Fruit fly (Drosophila melanogaster) whole organism, adult: ENCODE data around the gene CG33768.

Source experiments
- CG11617 ChIP-seq: fragments of 200-800 bp; sonication (Bioruptor generic); optimal IDR thresholded peaks from 2 replicates; lab custom pipeline; 2017; ENCODE audit warnings: mild to moderate bottlenecking, missing biosample characterization, missing genetic modification reagents, missing genetic modification characterization
- CG12768 ChIP-seq: fragments of 200-800 bp; sonication (Bioruptor generic); optimal IDR thresholded peaks from 2 replicates; lab custom pipeline; 2017; ENCODE audit warnings: missing biosample characterization, missing genetic modification characterization, mild to moderate bottlenecking, moderate library complexity, missing genetic modification reagents
- CG14711 ChIP-seq: fragments of 200-800 bp; sonication (Bioruptor generic); optimal IDR thresholded peaks from 2 replicates; lab custom pipeline; 2018; ENCODE audit warnings: missing biosample characterization, mild to moderate bottlenecking, missing genetic modification characterization, moderate library complexity
- CG1620 ChIP-seq: fragments of 200-800 bp; sonication (Bioruptor generic); optimal IDR thresholded peaks from 2 replicates; lab custom pipeline; 2016; ENCODE audit warnings: missing biosample characterization, missing genetic modification characterization
- CG33017 ChIP-seq: fragments of 200-800 bp; sonication (Bioruptor generic); optimal IDR thresholded peaks from 2 replicates; lab custom pipeline; 2018; ENCODE audit warnings: missing biosample characterization, mild to moderate bottlenecking, missing genetic modification characterization, moderate library complexity
- CG5204 ChIP-seq: fragments of 200-800 bp; sonication (Bioruptor generic); optimal IDR thresholded peaks from 2 replicates; lab custom pipeline; 2016; ENCODE audit warnings: missing biosample characterization, missing genetic modification characterization
- CG7045 ChIP-seq: fragments of 200-800 bp; sonication (Bioruptor generic); optimal IDR thresholded peaks from 2 replicates; lab custom pipeline; 2017; ENCODE audit warnings: missing biosample characterization, mild to moderate bottlenecking, missing genetic modification characterization
- CG7101 ChIP-seq: fragments of 200-800 bp; sonication (Bioruptor generic); optimal IDR thresholded peaks from 2 replicates; lab custom pipeline; 2018; ENCODE audit warnings: missing biosample characterization, mild to moderate bottlenecking, missing genetic modification characterization, moderate library complexity
- Clk ChIP-seq: fragments of 200-800 bp; sonication (Bioruptor generic); optimal IDR thresholded peaks from 2 replicates; lab custom pipeline; 2017; ENCODE audit warnings: missing biosample characterization, missing genetic modification characterization
- Crg-1 ChIP-seq: fragments of 200-800 bp; sonication (Bioruptor generic); optimal IDR thresholded peaks from 2 replicates; lab custom pipeline; 2016; ENCODE audit warnings: missing biosample characterization, missing genetic modification characterization
- Hr96 ChIP-seq: fragments of 200-800 bp; sonication (Bioruptor generic); optimal IDR thresholded peaks from 2 replicates; lab custom pipeline; 2016; ENCODE audit warnings: missing biosample characterization, missing genetic modification characterization
- Mnt ChIP-seq: fragments of 200-800 bp; sonication (Bioruptor generic); optimal IDR thresholded peaks from 2 replicates; lab custom pipeline; 2016; ENCODE audit warnings: missing biosample characterization, mild to moderate bottlenecking, missing genetic modification characterization
- bab1 ChIP-seq: fragments of 200-800 bp; sonication (Bioruptor generic); optimal IDR thresholded peaks from 3 replicates; lab custom pipeline; 2019; ENCODE audit warnings: missing biosample characterization, mild to moderate bottlenecking, missing genetic modification characterization, moderate library complexity
- cic ChIP-seq: fragments of 200-800 bp; sonication (Bioruptor generic); optimal IDR thresholded peaks from 2 replicates; lab custom pipeline; 2017; ENCODE audit warnings: missing biosample characterization, mild to moderate bottlenecking, missing genetic modification characterization, moderate library complexity
- cnc ChIP-seq, 2 experiments: fragments of >200 bp; optimal IDR thresholded peaks; 2 replicates each; lab custom pipeline; 2017
- kay ChIP-seq: fragments of 200-800 bp; sonication (Bioruptor generic); peaks from one replicate; lab custom pipeline; 2016; ENCODE audit warnings: missing biosample characterization, missing genetic modification characterization, borderline replicate concordance
- ovo ChIP-seq: fragments of 200-800 bp; sonication (Bioruptor generic); optimal IDR thresholded peaks from 2 replicates; lab custom pipeline; 2016; ENCODE audit warnings: missing biosample characterization, missing genetic modification characterization
- pad ChIP-seq: fragments of 200-800 bp; sonication (Bioruptor generic); optimal IDR thresholded peaks from 3 replicates; lab custom pipeline; 2017; ENCODE audit warnings: missing biosample characterization, missing genetic modification characterization, mild to moderate bottlenecking, moderate library complexity, missing genetic modification reagents
- tj ChIP-seq: fragments of 200-800 bp; sonication (Bioruptor generic); optimal IDR thresholded peaks from 3 replicates; lab custom pipeline; 2017; ENCODE audit warnings: missing biosample characterization, mild to moderate bottlenecking, missing genetic modification characterization, moderate library complexity
- toe ChIP-seq: fragments of 200-800 bp; sonication (Bioruptor generic); optimal IDR thresholded peaks from 2 replicates; lab custom pipeline; 2016; ENCODE audit warnings: missing biosample characterization, missing genetic modification characterization

The CG33768 gene

dm6 chr3L:22646863-22647262 lies at the start of gene CG33768:
TSS of gene CG33768 (plus strand) at chr3L:22647163.
- TF ChIP-seq CG11617 (GFP tag; lab: Kevin White, UChicago) (no peak), kay (GFP tag; lab: Kevin White, UChicago) (no peak), CG14711 (tag; lab: Kevin White, UChicago) (no peak), Clk (no peak), tj (GFP tag; lab: Kevin White, UChicago) (no peak)

dm6 chr3L:22605637-22606419 lies 41.1 kb upstream of the CG33768 start, which contains the start of gene ND-B14.5AL:
TSS of gene ND-B14.5AL (plus strand) at chr3L:22606369.
- no peak for TF ChIP-seq ovo (GFP tag; lab: Kevin White, UChicago)

DNA sequence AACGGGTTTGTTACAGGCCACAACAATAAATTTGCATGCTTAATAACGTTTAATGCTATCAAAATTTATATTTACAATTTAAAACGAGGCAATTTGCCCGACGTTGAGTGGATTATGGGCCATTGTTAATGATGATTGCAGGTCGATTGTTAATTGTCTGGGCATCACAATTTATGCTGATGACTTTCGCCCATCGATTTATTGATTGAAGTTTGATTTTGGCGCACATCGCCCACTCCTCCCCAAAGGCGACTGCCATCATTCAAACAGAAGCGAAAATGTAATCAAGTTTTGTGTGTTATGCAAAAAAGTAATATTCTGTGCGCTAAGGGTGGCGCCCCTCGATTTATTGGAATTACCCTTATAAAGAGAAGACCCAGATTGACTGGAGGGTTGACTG lies 39.9 kb upstream of the CG33768 start:
- no peak for TF ChIP-seq CG12768
- no peak for TF ChIP-seq bab1 (GFP tag; lab: Kevin White, UChicago)
- TF ChIP-seq cic, result no peak
- TF ChIP-seq CG11617 (GFP tag; lab: Kevin White, UChicago), result no peak
- no peak for TF ChIP-seq cnc (optimal IDR thresholded peaks at IDR 0.05; lab: Kevin White, UChicago)
- no peak for TF ChIP-seq CG5204 (GFP tag; lab: Kevin White, UChicago)
- no peak for TF ChIP-seq Crg-1 (GFP tag; lab: Kevin White, UChicago)
- no peak for TF ChIP-seq CG7101 (tag; lab: Kevin White, UChicago)
- no peak for TF ChIP-seq Mnt (GFP tag; lab: Kevin White, UChicago)
- no peak for TF ChIP-seq ovo (GFP tag; lab: Kevin White, UChicago)

- no peak for TF ChIP-seq Clk
- TF ChIP-seq CG11617 (GFP tag; lab: Kevin White, UChicago), result no peak
- TF ChIP-seq CG12768, result no peak
- TF ChIP-seq ovo (GFP tag; lab: Kevin White, UChicago), result no peak
- no peak for TF ChIP-seq Crg-1 (GFP tag; lab: Kevin White, UChicago)
- TF ChIP-seq Hr96 (GFP tag; lab: Kevin White, UChicago), result no peak
- TF ChIP-seq tj (GFP tag; lab: Kevin White, UChicago), result no peak
- TF ChIP-seq kay (GFP tag; lab: Kevin White, UChicago), result no peak
- no peak for TF ChIP-seq CG7101 (tag; lab: Kevin White, UChicago)
- no peak for TF ChIP-seq cic
- no peak for TF ChIP-seq cnc (optimal IDR thresholded peaks at IDR 0.05; lab: Kevin White, UChicago)
- TF ChIP-seq Mnt (GFP tag; lab: Kevin White, UChicago), result no peak
- TF ChIP-seq bab1 (GFP tag; lab: Kevin White, UChicago), result no peak
- no peak for TF ChIP-seq pad (GFP tag; lab: Kevin White, UChicago)
- no peak for TF ChIP-seq CG1620
- TF ChIP-seq toe (GFP tag; lab: Kevin White, UChicago), result no peak
- TF ChIP-seq CG7045 (GFP tag; lab: Kevin White, UChicago), result no peak
- TF ChIP-seq CG33017, result no peak
Observed at dm6 chr3L:22616784-22617183, 30.2 kb upstream of the CG33768 start.

DNA sequence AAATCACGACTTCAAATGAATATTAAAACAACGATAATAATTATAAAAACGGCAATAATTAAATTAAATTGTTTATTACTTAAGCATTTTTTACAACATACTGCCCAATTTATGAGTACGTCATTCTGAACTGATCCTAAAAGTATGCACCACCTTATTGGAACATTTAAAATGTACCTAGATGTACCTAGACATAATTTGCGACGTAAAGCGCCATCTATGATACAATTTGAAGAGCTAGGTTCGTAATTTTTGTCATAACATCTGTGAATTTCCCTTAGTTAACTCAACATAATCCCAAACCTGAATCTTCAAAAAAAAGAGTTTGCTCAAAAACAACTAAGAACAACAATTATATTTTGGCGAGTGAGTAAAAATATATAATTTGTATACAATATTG lies 12.9 kb upstream of the CG33768 start:
- TF ChIP-seq Mnt (GFP tag; lab: Kevin White, UChicago) (no peak), pad (GFP tag; lab: Kevin White, UChicago) (no peak), CG11617 (GFP tag; lab: Kevin White, UChicago) (no peak), CG14711 (tag; lab: Kevin White, UChicago) (no peak), CG7101 (tag; lab: Kevin White, UChicago) (no peak), kay (GFP tag; lab: Kevin White, UChicago) (no peak)

DNA sequence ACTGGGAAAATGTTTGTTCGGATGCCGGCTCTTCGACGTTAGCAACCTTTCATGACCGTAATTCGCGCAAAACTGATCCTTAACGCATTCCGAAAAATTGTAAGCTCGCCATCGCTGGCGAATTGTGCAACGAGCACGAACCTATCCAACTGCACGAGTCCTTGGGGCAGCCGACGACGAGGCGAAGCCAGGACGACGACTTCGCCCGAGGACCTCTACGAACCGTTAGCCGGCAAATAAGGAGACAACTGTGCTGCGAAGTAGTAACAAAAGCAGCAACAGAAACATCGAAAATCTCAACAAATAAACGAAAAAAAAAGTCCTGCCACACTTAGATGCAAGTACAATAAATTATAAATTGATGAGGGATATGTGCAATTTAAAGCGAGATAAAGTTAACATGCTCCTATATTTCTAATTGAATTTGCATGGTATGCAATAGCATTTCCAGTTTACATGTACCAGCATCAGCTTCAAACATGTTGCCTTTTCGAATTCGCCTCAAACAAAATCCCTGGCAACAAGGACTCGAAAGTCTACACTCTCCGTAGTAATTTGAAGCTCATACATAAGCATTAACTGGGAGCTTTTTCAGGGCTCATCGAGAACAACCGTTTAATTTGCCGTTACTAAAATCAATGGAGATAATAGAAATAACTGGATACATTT lies 9.0 kb upstream of the CG33768 start, which contains the start of gene CG14459:
CG14459 (minus strand) TSS at position 51 of the 669 bp plus-strand sequence.
- TF ChIP-seq Crg-1 (GFP tag; lab: Kevin White, UChicago) (no peak), CG5204 (GFP tag; lab: Kevin White, UChicago) (no peak), bab1 (GFP tag; lab: Kevin White, UChicago) (no peak), tj (GFP tag; lab: Kevin White, UChicago) (no peak), CG7045 (GFP tag; lab: Kevin White, UChicago) (no peak), cnc (optimal IDR thresholded peaks at IDR 0.05; lab: Kevin White, UChicago) (no peak), pad (GFP tag; lab: Kevin White, UChicago) (no peak), CG14711 (tag; lab: Kevin White, UChicago) (no peak), CG33017 (no peak), ovo (GFP tag; lab: Kevin White, UChicago) (no peak)
